Fruit fly (Drosophila melanogaster) whole organism, wandering third instar larva: Measurements from ENCODE around the gene qjt.

ENCODE experiments used
- Abd-B ChIP-seq: fragments of >200 bp; optimal IDR thresholded peaks from 2 replicates; lab custom pipeline; 2017; ENCODE audit warnings: missing biosample characterization, missing genetic modification characterization
- CG32264 ChIP-seq: fragments of 200-800 bp; sonication (Bioruptor generic); optimal IDR thresholded peaks from 2 replicates; lab custom pipeline; 2016; ENCODE audit warnings: missing biosample characterization, missing genetic modification characterization
- CG9705 ChIP-seq: fragments of 200-800 bp; sonication (Bioruptor generic); optimal IDR thresholded peaks from 2 replicates; lab custom pipeline; 2018; ENCODE audit warnings: missing biosample characterization, mild to moderate bottlenecking, missing genetic modification characterization
- CrebA ChIP-seq: fragments of 200-800 bp; sonication (Bioruptor generic); optimal IDR thresholded peaks from 2 replicates; lab custom pipeline; 2016; ENCODE audit warnings: missing biosample characterization, mild to moderate bottlenecking, missing genetic modification characterization, borderline replicate concordance
- Dfd ChIP-seq: fragments of >200 bp; optimal IDR thresholded peaks from 2 replicates; lab custom pipeline; 2017; ENCODE audit warnings: missing biosample characterization, missing genetic modification characterization
- Dif ChIP-seq: fragments of 200-275, 200-300 bp; sonication (Bioruptor generic); optimal IDR thresholded peaks from 2 replicates; lab custom pipeline; 2018; ENCODE audit warnings: missing biosample characterization, missing genetic modification characterization; ENCODE audit not compliant: partially characterized antibody
- GATAd ChIP-seq: sonication (Bioruptor generic); optimal IDR thresholded peaks from 2 replicates; lab custom pipeline; 2016; ENCODE audit warnings: missing biosample characterization, missing genetic modification characterization
- HLH106 ChIP-seq: fragments of 200-800 bp; optimal IDR thresholded peaks from 3 replicates; lab custom pipeline; 2019; ENCODE audit warnings: missing biosample characterization, mild to moderate bottlenecking, missing genetic modification characterization, moderate library complexity
- Hnf4 ChIP-seq: fragments of 200-800 bp; sonication (Bioruptor generic); optimal IDR thresholded peaks from 2 replicates; lab custom pipeline; 2016; ENCODE audit warnings: missing biosample characterization, mild to moderate bottlenecking, missing genetic modification characterization
- Hr78 ChIP-seq: fragments of >200 bp; optimal IDR thresholded peaks from 2 replicates; lab custom pipeline; 2017; ENCODE audit warnings: missing biosample characterization, missing genetic modification characterization
- Hr83 ChIP-seq: fragments of 200-300 bp; sonication (Bioruptor generic); optimal IDR thresholded peaks from 2 replicates; lab custom pipeline; 2016; ENCODE audit warnings: missing biosample characterization, mild to moderate bottlenecking, missing genetic modification characterization, moderate library complexity; ENCODE audit not compliant: poor library complexity, severe bottlenecking
- Jra ChIP-seq: sonication (Bioruptor generic); optimal IDR thresholded peaks from 2 replicates; lab custom pipeline; 2016; ENCODE audit warnings: missing biosample characterization, missing genetic modification characterization
- Mio ChIP-seq: sonication (Bioruptor generic); optimal IDR thresholded peaks from 2 replicates; lab custom pipeline; 2016; ENCODE audit warnings: missing biosample characterization, missing genetic modification characterization
- Myc ChIP-seq: fragments of >200 bp; optimal IDR thresholded peaks from 2 replicates; lab custom pipeline; 2017
- N ChIP-seq: fragments of >200 bp; optimal IDR thresholded peaks from 2 replicates; lab custom pipeline; 2018; ENCODE audit warnings: missing biosample characterization, missing external identifiers, missing genetic modification characterization
- OdsH ChIP-seq: fragments of 200-800 bp; sonication (Bioruptor generic); optimal IDR thresholded peaks from 2 replicates; lab custom pipeline; 2016; ENCODE audit warnings: missing biosample characterization, mild to moderate bottlenecking, missing genetic modification characterization
- Rel ChIP-seq, 2 experiments: fragments of 200-800 bp; sonication (Bioruptor generic) in 1 of 2; optimal IDR thresholded peaks; 2 replicates in 1 of 2; 3 replicates in 1 of 2; lab custom pipeline; 2016 to 2019; ENCODE audit warnings: mild to moderate bottlenecking in 2 of 2, missing biosample characterization in 2 of 2, missing genetic modification characterization in 2 of 2, moderate library complexity in 1 of 2
- Sp1 ChIP-seq: fragments of 200-800 bp; sonication (Bioruptor generic); optimal IDR thresholded peaks from 3 replicates; lab custom pipeline; 2019; ENCODE audit warnings: missing biosample characterization, mild to moderate bottlenecking, missing genetic modification characterization, moderate library complexity
- Vsx2 ChIP-seq: fragments of 200-300, 225-300 bp; sonication (Bioruptor generic); optimal IDR thresholded peaks from 2 replicates; lab custom pipeline; 2018; ENCODE audit warnings: missing biosample characterization, missing genetic modification characterization; ENCODE audit not compliant: partially characterized antibody
- br ChIP-seq: fragments of 200-800 bp; sonication (Bioruptor generic); optimal IDR thresholded peaks from 2 replicates; lab custom pipeline; 2016; ENCODE audit warnings: missing biosample characterization, missing genetic modification characterization
- brk ChIP-seq: fragments of 200-800 bp; sonication (Bioruptor generic); optimal IDR thresholded peaks from 2 replicates; lab custom pipeline; 2016; ENCODE audit warnings: missing biosample characterization, mild to moderate bottlenecking, missing genetic modification characterization
- dl ChIP-seq, 2 experiments: fragments of 175-275, 200-275 bp in 1 of 2; fragments of 200-275 bp in 1 of 2; sonication (Bioruptor generic); optimal IDR thresholded peaks; lab custom pipeline; 2018; ENCODE audit warnings: mild to moderate bottlenecking in 2 of 2, missing biosample characterization in 2 of 2, missing genetic modification characterization in 2 of 2, moderate library complexity in 2 of 2; ENCODE audit not compliant: partially characterized antibody in 2 of 2, insufficient read depth in 1 of 2
- dmrt93B ChIP-seq: fragments of 200-800 bp; sonication (Bioruptor generic); optimal IDR thresholded peaks from 2 replicates; lab custom pipeline; 2018; ENCODE audit warnings: missing biosample characterization, mild to moderate bottlenecking, missing genetic modification characterization
- dsf ChIP-seq: sonication (Bioruptor generic); optimal IDR thresholded peaks from 2 replicates; lab custom pipeline; 2016; ENCODE audit warnings: missing biosample characterization, missing genetic modification characterization, borderline replicate concordance
- ey ChIP-seq: fragments of 200-800 bp; sonication (Bioruptor generic); optimal IDR thresholded peaks from 2 replicates; lab custom pipeline; 2016; ENCODE audit warnings: missing biosample characterization, missing genetic modification characterization
- foxo ChIP-seq, 2 experiments: fragments of 200-800 bp; sonication (Bioruptor generic); optimal IDR thresholded peaks; 2 replicates in 1 of 2; 3 replicates in 1 of 2; lab custom pipeline; 2016 to 2017; ENCODE audit warnings: missing biosample characterization in 2 of 2, missing genetic modification characterization in 2 of 2
- fru ChIP-seq: fragments of 200-800 bp; sonication (Bioruptor generic); optimal IDR thresholded peaks from 3 replicates; lab custom pipeline; 2016; ENCODE audit warnings: missing biosample characterization, mild to moderate bottlenecking, missing genetic modification characterization
- h ChIP-seq: fragments of 200-800 bp; sonication (Bioruptor generic); optimal IDR thresholded peaks from 3 replicates; lab custom pipeline; 2016; ENCODE audit warnings: missing biosample characterization, mild to moderate bottlenecking, missing genetic modification characterization
- jim ChIP-seq: fragments of 175-275, 200-325 bp; sonication (Bioruptor generic); optimal IDR thresholded peaks from 2 replicates; lab custom pipeline; 2016; ENCODE audit warnings: missing biosample characterization, mild to moderate bottlenecking, missing genetic modification characterization
- lola ChIP-seq: fragments of >200 bp; optimal IDR thresholded peaks from 2 replicates; lab custom pipeline; 2017; ENCODE audit warnings: missing biosample characterization, missing genetic modification characterization
- pan ChIP-seq: fragments of >200 bp; optimal IDR thresholded peaks from 2 replicates; lab custom pipeline; 2017
- psq ChIP-seq: fragments of 200-800 bp; sonication (Bioruptor generic); optimal IDR thresholded peaks from 3 replicates; lab custom pipeline; 2017; ENCODE audit warnings: missing biosample characterization, mild to moderate bottlenecking, missing genetic modification characterization, moderate library complexity
- rgr ChIP-seq: fragments of 200-800 bp; sonication (Bioruptor generic); optimal IDR thresholded peaks from 3 replicates; lab custom pipeline; 2016; ENCODE audit warnings: missing biosample characterization, mild to moderate bottlenecking, missing genetic modification characterization
- sage ChIP-seq: fragments of 200-800 bp; sonication (Bioruptor generic); optimal IDR thresholded peaks from 2 replicates; lab custom pipeline; 2016; ENCODE audit warnings: missing biosample characterization, mild to moderate bottlenecking, missing genetic modification characterization
- sv ChIP-seq: fragments of 200-800 bp; sonication (Bioruptor generic); optimal IDR thresholded peaks from 3 replicates; lab custom pipeline; 2016; ENCODE audit warnings: missing biosample characterization, missing genetic modification characterization
- tai ChIP-seq: sonication (Bioruptor generic); optimal IDR thresholded peaks from 2 replicates; lab custom pipeline; 2016; ENCODE audit warnings: missing biosample characterization, missing genetic modification characterization
- usp ChIP-seq: fragments of >200 bp; optimal IDR thresholded peaks from 2 replicates; lab custom pipeline; 2017; ENCODE audit warnings: missing biosample characterization, missing genetic modification characterization
- woc ChIP-seq: sonication (Bioruptor generic); optimal IDR thresholded peaks from 2 replicates; lab custom pipeline; 2016; ENCODE audit warnings: missing biosample characterization, mild to moderate bottlenecking, missing genetic modification characterization

qjt gene

dm6 chr3L:17473889-17474288 is 5.0 kb upstream of the qjt start:
- TF ChIP-seq Jra (GFP tag; lab: Kevin White, UChicago): no peak
- no peak for TF ChIP-seq br (GFP tag; lab: Kevin White, UChicago)
- TF ChIP-seq fru (GFP tag; lab: Kevin White, UChicago): no peak
- no peak for TF ChIP-seq CG9705 (GFP tag; lab: Kevin White, UChicago)
- TF ChIP-seq Dif (GFP tag; lab: Kevin White, UChicago): no peak

- TF ChIP-seq brk (peak; percentile 13), dl (GFP tag; optimal IDR thresholded peaks at IDR 0.05; lab: Kevin White, UChicago; ENCODE audit: insufficient read depth in 1 of 2, partially characterized antibody in 2 of 2) (no peak), h (peak; percentile 12), Myc (lab: Kevin White, UChicago) (peak; percentile 50), Rel (GFP tag; optimal IDR thresholded peaks at IDR 0.05; lab: Kevin White, UChicago) (no peak), Rel (tag; optimal IDR thresholded peaks at IDR 0.05; lab: Kevin White, UChicago) (peak; percentile 27), CG32264 (GFP tag; lab: Kevin White, UChicago) (no peak), fru (GFP tag; lab: Kevin White, UChicago) (no peak), sv (GFP tag; lab: Kevin White, UChicago) (no peak), Vsx2 (GFP tag; lab: Kevin White, UChicago) (no peak), Dif (GFP tag; lab: Kevin White, UChicago) (peak; percentile 4)
These were observed 4.0 kb upstream of the qjt start, which contains the start of the genes UQCR-Q and CG46525 for dm6 chr3L:17474711-17475451. TSS of gene UQCR-Q (plus strand) at chr3L:17474761. TSS of gene CG46525 (plus strand) at chr3L:17475220.

- peak; percentile 59 for TF ChIP-seq Hnf4 (GFP tag; lab: Kevin White, UChicago)
- peak; percentile 14 for TF ChIP-seq br (GFP tag; lab: Kevin White, UChicago)
- TF ChIP-seq lola (GFP tag; lab: Kevin White, UChicago): no peak
- no peak for TF ChIP-seq Dif (GFP tag; lab: Kevin White, UChicago)
- no peak for TF ChIP-seq usp (GFP tag; lab: Kevin White, UChicago)
- no peak for TF ChIP-seq dmrt93B (GFP tag; lab: Kevin White, UChicago)
- TF ChIP-seq fru (GFP tag; lab: Kevin White, UChicago): peak; percentile 24
- TF ChIP-seq Hr83 (GFP tag; lab: Kevin White, UChicago): peak; percentile 13
- TF ChIP-seq GATAd (GFP tag; lab: Kevin White, UChicago): no peak
- TF ChIP-seq h: peak; percentile 62
- TF ChIP-seq Dfd: no peak
- TF ChIP-seq Mio (GFP tag; lab: Kevin White, UChicago): no peak
- peak; percentile 29 for TF ChIP-seq psq
- TF ChIP-seq N (GFP tag; lab: Kevin White, UChicago): no peak
- TF ChIP-seq CG9705 (GFP tag; lab: Kevin White, UChicago): no peak
- no peak for TF ChIP-seq Abd-B (GFP tag; lab: Kevin White, UChicago)
- TF ChIP-seq foxo (GFP tag; optimal IDR thresholded peaks at IDR 0.05; lab: Kevin White, UChicago): peak in 1 of 2 experiments; percentile 52
- no peak for TF ChIP-seq pan (lab: Kevin White, UChicago)
- peak; percentile 67 for TF ChIP-seq dsf (GFP tag; lab: Kevin White, UChicago)
- TF ChIP-seq rgr (GFP tag; lab: Kevin White, UChicago): peak; percentile 37
- peak; percentile 64 for TF ChIP-seq tai (GFP tag; lab: Kevin White, UChicago)
- TF ChIP-seq CrebA (GFP tag; lab: Kevin White, UChicago): no peak
- peak; percentile 50 for TF ChIP-seq sage (GFP tag; lab: Kevin White, UChicago)
- TF ChIP-seq brk: peak; percentile 72
- TF ChIP-seq woc (GFP tag; lab: Kevin White, UChicago): no peak
- TF ChIP-seq dl (GFP tag; optimal IDR thresholded peaks at IDR 0.05; lab: Kevin White, UChicago; ENCODE audit: insufficient read depth in 1 of 2, partially characterized antibody in 2 of 2): no peak
- peak; percentile 30 for TF ChIP-seq OdsH (GFP tag; lab: Kevin White, UChicago)
- no peak for TF ChIP-seq Vsx2 (GFP tag; lab: Kevin White, UChicago)
- no peak for TF ChIP-seq CG32264 (GFP tag; lab: Kevin White, UChicago)
- TF ChIP-seq Myc (lab: Kevin White, UChicago): peak; percentile 11
- peak; percentile 4 for TF ChIP-seq ey (GFP tag; lab: Kevin White, UChicago)
- no peak for TF ChIP-seq Hr78 (GFP tag; lab: Kevin White, UChicago)
- no peak for TF ChIP-seq jim (GFP tag; lab: Kevin White, UChicago)
- peak; percentile 40 for TF ChIP-seq HLH106 (tag; lab: Kevin White, UChicago)
- TF ChIP-seq Jra (GFP tag; lab: Kevin White, UChicago): peak; percentile 68
- peak; percentile 19 for TF ChIP-seq Sp1 (GFP tag; lab: Kevin White, UChicago)
- no peak for TF ChIP-seq sv (GFP tag; lab: Kevin White, UChicago)
- TF ChIP-seq Rel (GFP tag; optimal IDR thresholded peaks at IDR 0.05; lab: Kevin White, UChicago): no peak
- TF ChIP-seq Rel (tag; optimal IDR thresholded peaks at IDR 0.05; lab: Kevin White, UChicago): peak; percentile 7
These were observed 2.9 kb upstream of the qjt start, which contains the start of gene CG34250 for dm6 chr3L:17475979-17476393. TSS of gene CG34250 (plus strand) at chr3L:17476222.
